Worm (Caenorhabditis elegans) whole organism, young adult: ENCODE measurements around the gene folr-1.

ENCODE experiments used
- B0035.1 ChIP-seq: sonication (generic microtip); optimal IDR thresholded peaks from 2 replicates; lab custom pipeline; 2016; ENCODE audit warnings: missing genetic modification characterization, mild to moderate bottlenecking, missing compliant biosample characterization, missing genotype, missing genetic modification reagents
- B0336.3 ChIP-seq: fragments of 200-800 bp; sonication (Bioruptor generic); IDR thresholded peaks from 2 replicates; pipeline ENCODE4 v1.3.6; 2022; ENCODE audit warnings: missing genetic modification characterization, missing compliant biosample characterization
- C17E4.6 ChIP-seq: fragments of 200-800 bp; sonication (Bioruptor generic); IDR thresholded peaks from 2 replicates; pipeline ENCODE4 v1.3.6; 2022; ENCODE audit warnings: missing genetic modification reagents, missing genetic modification characterization, missing compliant biosample characterization
- F10E7.11 ChIP-seq: sonication (generic microtip); optimal IDR thresholded peaks from 2 replicates; lab custom pipeline; 2017; ENCODE audit warnings: mild to moderate bottlenecking, missing genetic modification characterization, moderate library complexity, missing compliant biosample characterization
- F33H1.4 ChIP-seq: fragments of 200-800 bp; sonication (Bioruptor generic); IDR thresholded peaks from 2 replicates; pipeline ENCODE4 v1.3.6; 2022; ENCODE audit warnings: missing genetic modification reagents, missing genetic modification characterization, missing compliant biosample characterization
- F37B4.10 ChIP-seq: fragments of 200-800 bp; sonication (Bioruptor generic); IDR thresholded peaks from 2 replicates; pipeline ENCODE4 v1.3.6; 2022; ENCODE audit warnings: missing genetic modification characterization, missing compliant biosample characterization
- F39B2.1 ChIP-seq: fragments of 200-800 bp; sonication (Bioruptor generic); IDR thresholded peaks from 2 replicates; pipeline ENCODE4 v1.3.6; 2022; ENCODE audit warnings: missing genetic modification reagents, missing genetic modification characterization, missing compliant biosample characterization
- F49E8.2 ChIP-seq: sonication (generic microtip); optimal IDR thresholded peaks from 3 replicates; lab custom pipeline; 2017; ENCODE audit warnings: missing genetic modification characterization, mild to moderate bottlenecking, missing compliant biosample characterization, antibody characterized with exemption, moderate library complexity; ENCODE audit not compliant: insufficient read depth
- K12H6.12 ChIP-seq: fragments of 200-800 bp; sonication (Bioruptor generic); optimal IDR thresholded peaks from 2 replicates; lab custom pipeline; 2018; ENCODE audit warnings: mild to moderate bottlenecking, missing genetic modification characterization, missing compliant biosample characterization
- Y53F4B.3 ChIP-seq: fragments of 200-800 bp; sonication (Bioruptor generic); IDR thresholded peaks from 2 replicates; pipeline ENCODE4 v1.3.6; 2022; ENCODE audit warnings: missing genetic modification reagents, missing genetic modification characterization, missing compliant biosample characterization
- Y56A3A.18 ChIP-seq: fragments of 200-800 bp; sonication (Bioruptor generic); IDR thresholded peaks from 2 replicates; pipeline ENCODE4 v1.3.6; 2022; ENCODE audit warnings: missing genetic modification reagents, missing genetic modification characterization, missing compliant biosample characterization
- Y95B8A.8 ChIP-seq: fragments of 200-800 bp; sonication (Bioruptor generic); IDR thresholded peaks from 2 replicates; pipeline ENCODE4 v1.3.6; 2022; ENCODE audit warnings: missing genetic modification reagents, missing genetic modification characterization, missing compliant biosample characterization
- aptf-2 ChIP-seq: fragments of 200-800 bp; sonication (Bioruptor generic); conservative IDR thresholded peaks from 2 replicates; pipeline ENCODE4 v1.3.6; 2022; ENCODE audit warnings: missing genetic modification reagents, missing genetic modification characterization, missing compliant biosample characterization
- aptf-3 ChIP-seq: fragments of 200-800 bp; sonication (Bioruptor generic); IDR thresholded peaks from 2 replicates; pipeline ENCODE4 v1.3.6; 2022; ENCODE audit warnings: missing genetic modification characterization, missing compliant biosample characterization
- cebp-1 ChIP-seq, 2 experiments: fragments of 200-800 bp in 1 of 2; sonication (Bioruptor generic) in 1 of 2; sonication (generic microtip) in 1 of 2; IDR thresholded peaks in 1 of 2; optimal IDR thresholded peaks in 1 of 2; 2 replicates each; pipeline versions ENCODE4 v1.3.6 to Lab custom; 2017 to 2022; ENCODE audit warnings: missing compliant biosample characterization in 2 of 2, missing genetic modification characterization in 2 of 2, mild to moderate bottlenecking in 1 of 2, missing genetic modification reagents in 1 of 2, moderate library complexity in 1 of 2
- dox-1 ChIP-seq: fragments of 200-800 bp; sonication (Bioruptor generic); IDR thresholded peaks from 2 replicates; pipeline ENCODE4 v1.3.6; 2022; ENCODE audit warnings: missing genetic modification reagents, missing genetic modification characterization, missing compliant biosample characterization
- dpl-1 ChIP-seq: fragments of 150-350 bp; optimal IDR thresholded peaks from 2 replicates; lab custom pipeline; 2014; ENCODE audit warnings: missing biosample characterization, missing genetic modification reagents, missing genetic modification characterization
- egl-44 ChIP-seq: fragments of 200-800 bp; sonication (Bioruptor generic); IDR thresholded peaks from 2 replicates; pipeline ENCODE4 v1.3.6; 2022; ENCODE audit warnings: missing genetic modification reagents, missing genetic modification characterization, missing compliant biosample characterization
- ets-4 ChIP-seq: fragments of 200-800 bp; sonication (Bioruptor generic); optimal IDR thresholded peaks from 2 replicates; lab custom pipeline; 2018; ENCODE audit warnings: mild to moderate bottlenecking, missing genetic modification characterization, missing compliant biosample characterization
- hlh-26 ChIP-seq: fragments of 200-800 bp; sonication (Bioruptor generic); conservative IDR thresholded peaks from 2 replicates; pipeline ENCODE4 v1.3.6; 2022; ENCODE audit warnings: missing genetic modification reagents, missing genetic modification characterization, missing compliant biosample characterization
- hmg-20 ChIP-seq: fragments of 200-800 bp; sonication (Bioruptor generic); IDR thresholded peaks from 2 replicates; pipeline ENCODE4 v1.3.6; 2022; ENCODE audit warnings: missing genetic modification reagents, missing genetic modification characterization, missing compliant biosample characterization
- lir-1 ChIP-seq: fragments of 200-800 bp; sonication (Bioruptor generic); conservative IDR thresholded peaks from 2 replicates; pipeline ENCODE4 v1.3.6; 2022; ENCODE audit warnings: missing genetic modification reagents, missing genetic modification characterization, missing compliant biosample characterization
- madf-10 ChIP-seq: sonication (generic microtip); optimal IDR thresholded peaks from 2 replicates; lab custom pipeline; 2016; ENCODE audit warnings: mild to moderate bottlenecking, missing genetic modification characterization, missing compliant biosample characterization
- madf-6 ChIP-seq: fragments of 200-800 bp; sonication (Bioruptor generic); IDR thresholded peaks from 2 replicates; pipeline ENCODE4 v1.3.6; 2022; ENCODE audit warnings: missing genetic modification reagents, missing genetic modification characterization, missing compliant biosample characterization
- mel-28 ChIP-seq: sonication (generic microtip); optimal IDR thresholded peaks from 2 replicates; lab custom pipeline; 2016; ENCODE audit warnings: borderline replicate concordance, mild to moderate bottlenecking, missing genetic modification characterization, missing compliant biosample characterization
- nfya-1 ChIP-seq: sonication (generic microtip); optimal IDR thresholded peaks from 2 replicates; lab custom pipeline; 2017; ENCODE audit warnings: antibody characterized with exemption, missing compliant biosample characterization, missing genetic modification characterization, borderline replicate concordance; ENCODE audit not compliant: insufficient read depth
- nfyb-1 ChIP-seq: fragments of 200-800 bp; sonication (Bioruptor generic); IDR thresholded peaks from 2 replicates; pipeline ENCODE4 v1.3.6; 2022; ENCODE audit warnings: missing genetic modification reagents, missing genetic modification characterization, missing compliant biosample characterization
- nhr-27 ChIP-seq: fragments of 200-800 bp; sonication (Bioruptor generic); optimal IDR thresholded peaks from 2 replicates; lab custom pipeline; 2018; ENCODE audit warnings: mild to moderate bottlenecking, missing genetic modification characterization, moderate library complexity, missing compliant biosample characterization
- nhr-80 ChIP-seq: sonication (generic microtip); optimal IDR thresholded peaks from 2 replicates; lab custom pipeline; 2016; ENCODE audit warnings: missing genetic modification characterization, missing compliant biosample characterization
- rcor-1 ChIP-seq: fragments of 200-800 bp; sonication (Bioruptor generic); IDR thresholded peaks from 2 replicates; pipeline ENCODE4 v1.3.6; 2022; ENCODE audit warnings: missing genetic modification reagents, missing genetic modification characterization, missing compliant biosample characterization
- rec-8 ChIP-seq, 2 experiments: sonication (generic microtip); optimal IDR thresholded peaks; 2 replicates each; lab custom pipeline; 2016; ENCODE audit warnings: mild to moderate bottlenecking in 2 of 2, missing genetic modification characterization in 2 of 2, missing genetic modification reagents in 2 of 2, missing genotype in 2 of 2, missing biosample characterization in 1 of 2, missing compliant biosample characterization in 1 of 2, moderate library complexity in 1 of 2
- repo-1 ChIP-seq: sonication (generic microtip); optimal IDR thresholded peaks from 2 replicates; lab custom pipeline; 2017; ENCODE audit warnings: mild to moderate bottlenecking, missing genetic modification characterization, missing compliant biosample characterization
- rpc-1 ChIP-seq, 2 experiments: fragments of 150-350 bp in 1 of 2; sonication (generic microtip) in 1 of 2; optimal IDR thresholded peaks; 2 replicates each; lab custom pipeline; 2014 to 2018; ENCODE audit warnings: missing biosample characterization in 1 of 2, missing genetic modification characterization in 1 of 2, missing genetic modification reagents in 1 of 2, missing genotype in 1 of 2
- sea-2 ChIP-seq: fragments of 200-800 bp; sonication (Bioruptor generic); IDR thresholded peaks from 2 replicates; pipeline ENCODE4 v1.3.6; 2022; ENCODE audit warnings: missing genetic modification characterization, missing compliant biosample characterization
- snpc-1.3 ChIP-seq: sonication (generic microtip); optimal IDR thresholded peaks from 2 replicates; lab custom pipeline; 2017; ENCODE audit warnings: missing genetic modification characterization, mild to moderate bottlenecking, missing compliant biosample characterization, antibody characterized with exemption, moderate library complexity, missing genotype, missing genetic modification reagents; ENCODE audit not compliant: insufficient read depth
- somi-1 ChIP-seq: fragments of 200-800 bp; sonication (Bioruptor generic); optimal IDR thresholded peaks from 2 replicates; lab custom pipeline; 2018; ENCODE audit warnings: mild to moderate bottlenecking, missing genetic modification characterization, missing compliant biosample characterization
- tbp1 ChIP-seq: fragments of 200-800 bp; sonication (Bioruptor generic); optimal IDR thresholded peaks from 2 replicates; lab custom pipeline; 2018; ENCODE audit warnings: mild to moderate bottlenecking, missing genetic modification characterization, missing compliant biosample characterization
- tlf-1 ChIP-seq: fragments of 200-800 bp; sonication (Bioruptor generic); optimal IDR thresholded peaks from 2 replicates; lab custom pipeline; 2018; ENCODE audit warnings: mild to moderate bottlenecking, missing genetic modification characterization, missing compliant biosample characterization
- unc-130 ChIP-seq: sonication (generic microtip); optimal IDR thresholded peaks from 2 replicates; lab custom pipeline; 2016; ENCODE audit warnings: missing genetic modification reagents, missing genetic modification characterization, missing compliant biosample characterization
- ztf-22 ChIP-seq: fragments of 200-800 bp; sonication (Bioruptor generic); optimal IDR thresholded peaks from 2 replicates; lab custom pipeline; 2018; ENCODE audit warnings: mild to moderate bottlenecking, missing genetic modification characterization, moderate library complexity, missing compliant biosample characterization
- ztf-25 ChIP-seq: fragments of 200-800 bp; sonication (Bioruptor generic); IDR thresholded peaks from 2 replicates; pipeline ENCODE4 v1.3.6; 2022; ENCODE audit warnings: missing genetic modification reagents, missing genetic modification characterization, missing compliant biosample characterization
- ztf-26 ChIP-seq: sonication (generic microtip); optimal IDR thresholded peaks from 2 replicates; lab custom pipeline; 2017; ENCODE audit warnings: missing genetic modification characterization, missing compliant biosample characterization
- ztf-28 ChIP-seq: fragments of 200-800 bp; sonication (Bioruptor generic); IDR thresholded peaks from 2 replicates; pipeline ENCODE4 v1.3.6; 2022; ENCODE audit warnings: missing genetic modification reagents, missing genetic modification characterization, missing compliant biosample characterization

Gene folr-1

DNA sequence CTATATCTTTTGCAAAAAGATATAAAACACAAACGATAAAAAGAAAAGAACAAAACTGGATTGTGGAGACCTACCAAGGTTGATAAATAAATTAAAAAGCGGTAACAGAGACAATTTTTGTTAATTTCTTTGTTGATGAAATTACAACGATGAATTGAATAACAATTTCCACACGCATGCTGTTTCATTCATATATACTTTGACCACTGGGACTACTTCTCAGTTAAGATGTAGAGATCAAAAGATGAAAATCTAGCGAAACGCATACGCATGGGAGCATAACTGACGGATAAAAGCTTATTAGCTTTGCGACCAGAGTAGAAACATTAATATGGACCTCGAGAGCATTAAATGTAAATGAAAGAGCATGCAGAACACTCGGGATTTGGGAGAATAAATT lies 37.0 kb downstream of the folr-1 start:
- TF ChIP-seq repo-1 (tag; lab: Kevin White, UChicago), result no peak
- no peak for TF ChIP-seq rpc-1 (optimal IDR thresholded peaks at IDR 0.05; lab: Kevin White, UChicago)
- no peak for TF ChIP-seq rpc-1 (tag; optimal IDR thresholded peaks at IDR 0.05; lab: Kevin White, UChicago)
- no peak for TF ChIP-seq ztf-28 (GFP tag; lab: Robert Waterston, UW)
- no peak for TF ChIP-seq hlh-26
- TF ChIP-seq ztf-25 (GFP tag; lab: Robert Waterston, UW), result no peak
- no peak for TF ChIP-seq tbp1
- no peak for TF ChIP-seq nhr-27 (tag; lab: Kevin White, UChicago)
- no peak for TF ChIP-seq madf-10 (tag; lab: Kevin White, UChicago)
- TF ChIP-seq, all 124 proteins: peak for 0

DNA sequence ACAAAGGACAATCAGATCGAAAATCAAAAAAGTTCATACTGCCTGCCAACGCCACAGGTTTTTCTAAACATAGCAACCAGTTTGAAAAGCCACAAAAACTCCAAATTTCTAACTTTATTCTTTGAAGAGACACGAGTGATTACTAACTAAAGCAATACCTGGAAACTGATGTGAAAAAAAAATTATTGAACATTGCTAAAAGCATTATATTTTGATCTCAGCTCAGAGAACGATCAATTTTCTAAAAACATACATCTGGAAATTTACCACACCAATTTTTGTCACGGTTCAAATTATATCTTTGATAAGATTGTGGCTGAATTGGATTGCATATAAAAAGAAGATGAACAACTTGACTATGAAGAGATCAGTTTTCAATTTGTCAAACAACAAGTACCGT lies 38.4 kb downstream of the folr-1 start:
- TF ChIP-seq unc-130 (GFP tag; lab: Kevin White, UChicago) (no peak), ztf-22 (GFP tag; lab: Kevin White, UChicago) (no peak), egl-44 (no peak), mel-28 (tag; lab: Kevin White, UChicago) (no peak), dpl-1 (GFP tag; lab: Kevin White, UChicago) (no peak), nfyb-1 (GFP tag; lab: Robert Waterston, UW) (no peak), F49E8.2 (tag; lab: Kevin White, UChicago) (no peak), Y53F4B.3 (GFP tag; lab: Robert Waterston, UW) (no peak), B0035.1 (tag; lab: Kevin White, UChicago) (no peak), hlh-26 (no peak), somi-1 (no peak)

DNA sequence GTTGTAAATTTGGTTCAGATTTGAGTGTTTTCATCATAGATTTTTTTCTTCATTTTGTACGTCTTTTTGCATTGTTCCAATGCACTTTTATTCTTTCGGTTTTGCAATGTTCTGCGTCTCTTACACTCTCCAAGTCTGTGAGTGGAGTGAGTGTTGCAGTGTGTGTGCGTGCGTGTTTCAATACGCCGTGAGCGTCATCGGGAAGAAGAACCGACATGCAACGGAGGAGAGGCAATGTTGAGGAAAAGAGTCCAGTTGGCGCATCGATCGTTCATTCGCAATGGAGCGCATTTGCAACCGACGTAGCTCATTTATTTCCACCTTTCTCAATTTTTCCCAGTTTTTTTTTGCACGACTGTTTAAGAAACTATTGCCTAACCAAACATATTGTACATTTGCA lies 39.5 kb downstream of the folr-1 start, which contains the start of gene ZC506.1:
Gene ZC506.1 (plus strand): TSS at position 400 of the 400 bp plus-strand sequence.
- TF ChIP-seq ets-4 (peak; percentile 66), dox-1 (GFP tag; lab: Robert Waterston, UW) (peak; percentile 89), tlf-1 (GFP tag; lab: Kevin White, UChicago) (peak; percentile 74), ztf-26 (tag; lab: Kevin White, UChicago) (peak; percentile 87), F33H1.4 (GFP tag; lab: Robert Waterston, UW) (no peak), nfya-1 (tag; lab: Kevin White, UChicago) (no peak), rpc-1 (optimal IDR thresholded peaks at IDR 0.05; lab: Kevin White, UChicago) (no peak), rpc-1 (tag; optimal IDR thresholded peaks at IDR 0.05; lab: Kevin White, UChicago) (no peak), somi-1 (peak; percentile 42), sea-2 (GFP tag; lab: Robert Waterston, UW) (no peak), ztf-22 (GFP tag; lab: Kevin White, UChicago) (peak; percentile 39), B0336.3 (GFP tag; lab: Robert Waterston, UW) (peak; percentile 87), aptf-3 (GFP tag; lab: Robert Waterston, UW) (no peak), ztf-28 (GFP tag; lab: Robert Waterston, UW) (no peak), F39B2.1 (GFP tag; lab: Robert Waterston, UW) (no peak), rec-8 (tag; optimal IDR thresholded peaks at IDR 0.05; lab: Kevin White, UChicago) (no peak), lir-1 (GFP tag; lab: Robert Waterston, UW) (peak; percentile 100), hmg-20 (GFP tag; lab: Robert Waterston, UW) (no peak), cebp-1 (GFP tag; IDR thresholded peaks at IDR 0.05; lab: Robert Waterston, UW) (peak; percentile 45; the same call in 1 of the 2 replicates), cebp-1 (tag; optimal IDR thresholded peaks at IDR 0.05; lab: Kevin White, UChicago) (peak; percentile 92), F49E8.2 (tag; lab: Kevin White, UChicago) (no peak), Y95B8A.8 (GFP tag; lab: Robert Waterston, UW) (no peak), F10E7.11 (no peak), C17E4.6 (peak; percentile 62; the same call in 1 of the 2 replicates), rcor-1 (GFP tag; lab: Robert Waterston, UW) (peak; percentile 85), F37B4.10 (GFP tag; lab: Robert Waterston, UW) (no peak), Y53F4B.3 (GFP tag; lab: Robert Waterston, UW) (no peak), snpc-1.3 (tag; lab: Kevin White, UChicago) (no peak), K12H6.12 (peak; percentile 92), nhr-80 (tag; lab: Kevin White, UChicago) (peak; percentile 96), madf-6 (GFP tag; lab: Robert Waterston, UW) (no peak), Y56A3A.18 (GFP tag; lab: Robert Waterston, UW) (0 out of 2 replicates have a peak, but pooled peaks have one; percentile 60), aptf-2 (GFP tag; lab: Robert Waterston, UW) (0 out of 2 replicates have a peak, but pooled peaks have one; percentile 15)
